Worm (Caenorhabditis elegans): ENCODE data around the gene F09E5.7.

The F09E5.7 gene

DNA sequence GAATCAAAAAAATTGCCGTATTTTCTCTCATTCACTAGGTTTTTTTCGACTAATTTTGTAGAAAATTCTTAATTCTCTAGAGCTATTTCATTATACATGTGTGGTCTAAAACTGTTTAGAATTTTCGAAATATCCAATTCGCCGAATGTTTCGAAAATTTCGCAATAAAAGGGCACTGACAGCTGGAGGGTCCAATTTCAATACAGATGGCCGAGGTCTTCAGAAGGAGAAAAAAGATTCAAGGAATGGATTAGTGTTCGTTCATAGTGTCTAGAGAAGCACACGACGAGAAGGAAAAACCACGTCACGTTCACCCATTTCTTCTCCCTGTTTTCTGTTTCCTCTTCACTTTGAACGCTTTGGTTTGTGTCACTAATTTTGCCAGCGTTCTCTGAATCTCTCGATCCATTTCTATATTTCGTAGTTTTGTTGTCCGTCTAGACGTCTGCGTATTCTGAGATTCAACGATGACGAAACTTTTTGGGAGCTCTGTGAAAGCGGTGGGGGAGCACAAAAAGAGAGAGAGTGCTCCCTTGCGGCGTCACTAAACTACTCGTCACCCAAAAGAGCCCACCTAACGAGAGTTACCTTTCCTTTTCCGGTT is 25.8 kb upstream of the F09E5.7 start (continued):
- TF ChIP-seq pax-3 (tag; optimal IDR thresholded peaks at IDR 0.05) (no peak), jun-1 (tag; optimal IDR thresholded peaks at IDR 0.05) (peak; percentile 79), aha-1 (tag; optimal IDR thresholded peaks at IDR 0.05) (no peak), C04F5.9 (tag; optimal IDR thresholded peaks at IDR 0.05) (no peak), zag-1 (tag; optimal IDR thresholded peaks at IDR 0.05) (no peak), fkh-8 (tag; optimal IDR thresholded peaks at IDR 0.05) (peak; percentile 92), alr-1 (tag; optimal IDR thresholded peaks at IDR 0.05; ENCODE audit: borderline replicate concordance) (no peak), egl-27 (tag; optimal IDR thresholded peaks at IDR 0.05) (peak; percentile 17 to 49), nhr-12 (tag; optimal IDR thresholded peaks at IDR 0.05) (no peak), F16B12.6 (tag; optimal IDR thresholded peaks at IDR 0.05) (no peak), tlp-1 (tag; optimal IDR thresholded peaks at IDR 0.05) (no peak), nhr-19 (GFP tag; conservative IDR thresholded peaks at IDR 0.05) (peak; percentile 14; the same call in 1 of the 2 replicates), ets-5 (GFP tag; IDR thresholded peaks at IDR 0.05) (no peak), efl-3 (GFP tag; optimal IDR thresholded peaks at IDR 0.05) (no peak), pqm-1 (tag; optimal IDR thresholded peaks at IDR 0.05) (no peak), nhr-90 (tag; optimal IDR thresholded peaks at IDR 0.05; ENCODE audit: poor library complexity) (no peak), nhr-47 (tag; optimal IDR thresholded peaks at IDR 0.05) (peak; percentile 65), grh-1 (GFP tag; IDR thresholded peaks at IDR 0.05) (no peak), ztf-11 (tag; optimal IDR thresholded peaks at IDR 0.05) (no peak), nhr-237 (tag; optimal IDR thresholded peaks at IDR 0.05) (peak; percentile 18), ceh-82 (tag; optimal IDR thresholded peaks at IDR 0.05) (peak in 2 of 3 experiments; percentile 34 to 57), nhr-77 (tag; optimal IDR thresholded peaks at IDR 0.05) (peak; percentile 64), unc-98 (GFP tag; IDR thresholded peaks at IDR 0.05) (no peak), sptf-1 (tag; optimal IDR thresholded peaks at IDR 0.05) (no peak), ama-1 (optimal IDR thresholded peaks at IDR 0.05) (no peak), ztf-4 (tag; optimal IDR thresholded peaks at IDR 0.05) (peak; percentile 24), isw-1 (GFP tag; IDR thresholded peaks at IDR 0.05) (peak; percentile 33), efl-1 (optimal IDR thresholded peaks at IDR 0.05) (peak; percentile 69 to 81), efl-1 (GFP tag; optimal IDR thresholded peaks at IDR 0.05 in 1 of 2) (peak; percentile 27 to 93), lin-15B (tag; optimal IDR thresholded peaks at IDR 0.05) (no peak), ceh-88 (GFP tag; IDR thresholded peaks at IDR 0.05) (no peak), C34B4.2 (tag; optimal IDR thresholded peaks at IDR 0.05) (no peak), elt-3 (tag; optimal IDR thresholded peaks at IDR 0.05) (peak in 1 of 6 experiments; percentile 58), elt-2 (tag; optimal IDR thresholded peaks at IDR 0.05) (no peak), unc-130 (tag; optimal IDR thresholded peaks at IDR 0.05) (no peak), lin-35 (GFP tag; optimal IDR thresholded peaks at IDR 0.05) (peak in 1 of 2 experiments; percentile 53), irx-1 (tag; optimal IDR thresholded peaks at IDR 0.05) (peak; percentile 48), unc-86 (tag; optimal IDR thresholded peaks at IDR 0.05) (peak; percentile 40), Y116A8C.19 (tag; optimal IDR thresholded peaks at IDR 0.05; ENCODE audit: borderline replicate concordance) (no peak), ceh-63 (GFP tag; optimal IDR thresholded peaks at IDR 0.05) (no peak), aly-2 (tag; optimal IDR thresholded peaks at IDR 0.05) (no peak), unc-62 (GFP tag; optimal IDR thresholded peaks at IDR 0.05) (no peak), nhr-84 (tag; optimal IDR thresholded peaks at IDR 0.05) (no peak), lin-14 (GFP tag; optimal IDR thresholded peaks at IDR 0.05) (peak; percentile 95), swsn-7 (tag; optimal IDR thresholded peaks at IDR 0.05) (peak; percentile 56), mab-9 (GFP tag; IDR thresholded peaks at IDR 0.05) (no peak), hlh-17 (GFP tag; optimal IDR thresholded peaks at IDR 0.05; ENCODE audit: borderline replicate concordance) (no peak), unc-30 (tag; optimal IDR thresholded peaks at IDR 0.05) (no peak), sup-37 (GFP tag; optimal IDR thresholded peaks at IDR 0.05) (no peak)
